Fruit fly (Drosophila melanogaster) whole organism, embryonic: Measurements from ENCODE around the gene CG7011.

Experiments
- Blimp-1 ChIP-seq: fragments of 200-800 bp; sonication (Bioruptor generic); optimal IDR thresholded peaks from 3 replicates; lab custom pipeline; 2018; ENCODE audit warnings: missing biosample characterization, missing genetic modification characterization, mild to moderate bottlenecking, moderate library complexity, missing genetic modification reagents
- C15 ChIP-seq: fragments of 200-800 bp; sonication (Bioruptor generic); IDR thresholded peaks from 3 replicates; pipeline ENCODE4 v1.3.6; 2022; ENCODE audit warnings: missing biosample characterization, missing genetic modification characterization
- CG10366 ChIP-seq: fragments of 200-800 bp; sonication (Bioruptor generic); IDR thresholded peaks from 2 replicates; pipeline ENCODE4 v1.3.6; 2022; ENCODE audit warnings: missing biosample characterization, missing genetic modification characterization
- CG13424 ChIP-seq: fragments of 200-800 bp; sonication (Bioruptor generic); optimal IDR thresholded peaks from 2 replicates; lab custom pipeline; 2019; ENCODE audit warnings: missing biosample characterization, mild to moderate bottlenecking, missing genetic modification characterization, moderate library complexity
- CG13624 ChIP-seq: fragments of 200-800 bp; sonication (Bioruptor generic); optimal IDR thresholded peaks from 2 replicates; lab custom pipeline; 2016; ENCODE audit warnings: missing biosample characterization, missing genetic modification characterization
- CG14965 ChIP-seq: fragments of 200-800 bp; sonication (Bioruptor generic); optimal IDR thresholded peaks from 2 replicates; lab custom pipeline; 2016; ENCODE audit warnings: missing biosample characterization, missing genetic modification characterization, borderline replicate concordance
- CG1602 ChIP-seq: fragments of 200-800 bp; sonication (Bioruptor generic); optimal IDR thresholded peaks from 3 replicates; lab custom pipeline; 2016; ENCODE audit warnings: missing biosample characterization, missing genetic modification characterization
- CG16863 ChIP-seq: fragments of 200-800 bp; sonication (Bioruptor generic); optimal IDR thresholded peaks from 3 replicates; lab custom pipeline; 2016; ENCODE audit warnings: missing biosample characterization, missing genetic modification characterization
- CG17802 ChIP-seq: fragments of 200-800 bp; sonication (Bioruptor generic); optimal IDR thresholded peaks from 2 replicates; lab custom pipeline; 2018; ENCODE audit warnings: missing biosample characterization, mild to moderate bottlenecking, missing genetic modification characterization, moderate library complexity
- CG18476 ChIP-seq: fragments of 200-800 bp; sonication (Bioruptor generic); optimal IDR thresholded peaks from 2 replicates; lab custom pipeline; 2016; ENCODE audit warnings: missing biosample characterization, mild to moderate bottlenecking, missing genetic modification characterization
- CG2129 ChIP-seq: fragments of 200-800 bp; sonication (Bioruptor generic); IDR thresholded peaks from 2 replicates; pipeline ENCODE4 v1.3.6; 2022; ENCODE audit warnings: missing biosample characterization, missing genetic modification characterization; ENCODE audit not compliant: partially characterized antibody
- CG31365 ChIP-seq: fragments of 200-800 bp; sonication (Bioruptor generic); optimal IDR thresholded peaks from 2 replicates; lab custom pipeline; 2018; ENCODE audit warnings: missing biosample characterization, mild to moderate bottlenecking, missing genetic modification characterization
- CG4617 ChIP-seq: fragments of 200-800 bp; sonication (Bioruptor generic); optimal IDR thresholded peaks from 3 replicates; lab custom pipeline; 2016; ENCODE audit warnings: missing biosample characterization, missing genetic modification characterization, borderline replicate concordance
- CG4854 ChIP-seq: fragments of 200-800 bp; sonication (Bioruptor generic); optimal IDR thresholded peaks from 2 replicates; lab custom pipeline; 2016; ENCODE audit warnings: missing biosample characterization, missing genetic modification characterization, inconsistent platforms
- CG5953 ChIP-seq: fragments of 200-800 bp; sonication (Bioruptor generic); IDR thresholded peaks from 2 replicates; pipeline ENCODE4 v1.3.6; 2022; ENCODE audit warnings: missing biosample characterization, missing genetic modification characterization
- CG6854 ChIP-seq: fragments of 200-800 bp; sonication (Bioruptor generic); optimal IDR thresholded peaks from 3 replicates; lab custom pipeline; 2017; ENCODE audit warnings: missing biosample characterization, mild to moderate bottlenecking, missing genetic modification characterization
- D19A ChIP-seq: fragments of 200-800 bp; optimal IDR thresholded peaks from 3 replicates; lab custom pipeline; 2019; ENCODE audit warnings: missing biosample characterization, mild to moderate bottlenecking, missing genetic modification characterization, moderate library complexity
- Dek ChIP-seq: fragments of 200-800 bp; sonication (Bioruptor generic); optimal IDR thresholded peaks from 3 replicates; lab custom pipeline; 2019; ENCODE audit warnings: missing biosample characterization, mild to moderate bottlenecking, missing genetic modification characterization, moderate library complexity
- H2.0 ChIP-seq: fragments of 200-800 bp; sonication (Bioruptor generic); IDR thresholded peaks from 2 replicates; pipeline ENCODE4 v1.3.6; 2022; ENCODE audit warnings: missing biosample characterization, missing genetic modification characterization
- Lhr ChIP-seq: fragments of 200-800 bp; sonication (Bioruptor generic); optimal IDR thresholded peaks from 3 replicates; lab custom pipeline; 2017; ENCODE audit warnings: mild to moderate bottlenecking, missing biosample characterization, missing genetic modification reagents, missing genetic modification characterization
- Mes4 ChIP-seq: fragments of 200-800 bp; sonication (Bioruptor generic); optimal IDR thresholded peaks from 2 replicates; lab custom pipeline; 2016; ENCODE audit warnings: missing biosample characterization, missing genetic modification characterization
- Myb ChIP-seq: fragments of 200-800 bp; sonication (Bioruptor generic); optimal IDR thresholded peaks from 2 replicates; lab custom pipeline; 2016; ENCODE audit warnings: missing biosample characterization, missing genetic modification characterization
- NC2α ChIP-seq: fragments of 200-800 bp; sonication (Bioruptor generic); optimal IDR thresholded peaks from 2 replicates; lab custom pipeline; 2016; ENCODE audit warnings: missing biosample characterization, missing genetic modification characterization
- Nf-YA ChIP-seq: fragments of 200-800 bp; sonication (Bioruptor generic); IDR thresholded peaks from 2 replicates; pipeline ENCODE4 v1.3.6; 2022; ENCODE audit warnings: missing biosample characterization, missing genetic modification characterization
- Nf-YB ChIP-seq: fragments of 200-800 bp; sonication (Bioruptor generic); optimal IDR thresholded peaks from 3 replicates; lab custom pipeline; 2019; ENCODE audit warnings: missing biosample characterization, mild to moderate bottlenecking, missing genetic modification characterization, moderate library complexity
- Ravus ChIP-seq: fragments of 200-800 bp; sonication (Bioruptor generic); IDR thresholded peaks from 2 replicates; pipeline ENCODE4 v1.3.6; 2022; ENCODE audit warnings: missing biosample characterization, missing genetic modification characterization
- Rx ChIP-seq: fragments of 200-800 bp; sonication (Bioruptor generic); IDR thresholded peaks from 2 replicates; pipeline ENCODE4 v1.3.6; 2022; ENCODE audit warnings: missing biosample characterization, missing genetic modification characterization
- Spps ChIP-seq: fragments of 200-800 bp; sonication (Bioruptor generic); optimal IDR thresholded peaks from 2 replicates; lab custom pipeline; 2018; ENCODE audit warnings: missing biosample characterization, mild to moderate bottlenecking, missing genetic modification characterization
- Xrp1 ChIP-seq: fragments of 200-800 bp; sonication (Bioruptor generic); IDR thresholded peaks from 2 replicates; pipeline ENCODE4 v1.3.6; 2022; ENCODE audit warnings: missing biosample characterization, missing genetic modification characterization
- btn ChIP-seq: fragments of 200-800 bp; sonication (Bioruptor generic); optimal IDR thresholded peaks from 2 replicates; lab custom pipeline; 2016; ENCODE audit warnings: missing biosample characterization, missing genetic modification characterization
- cad ChIP-seq: fragments of >200 bp; optimal IDR thresholded peaks from 2 replicates; lab custom pipeline; 2017; ENCODE audit warnings: missing biosample characterization, missing genetic modification characterization
- chif ChIP-seq, 2 experiments: fragments of 200-800 bp; sonication (Bioruptor generic); optimal IDR thresholded peaks; 3 replicates each; lab custom pipeline; 2016; ENCODE audit warnings: missing biosample characterization in 2 of 2, missing genetic modification characterization in 2 of 2
- dimm ChIP-seq: fragments of 200-800 bp; sonication (Bioruptor generic); IDR thresholded peaks from 2 replicates; pipeline ENCODE4 v1.3.6; 2022; ENCODE audit warnings: missing biosample characterization, missing genetic modification characterization
- fd96Cb ChIP-seq: fragments of 200-800 bp; sonication (Bioruptor generic); optimal IDR thresholded peaks from 2 replicates; lab custom pipeline; 2018; ENCODE audit warnings: missing biosample characterization, mild to moderate bottlenecking, missing genetic modification characterization, moderate library complexity
- ftz-f1 ChIP-seq: fragments of 200-800 bp; sonication (Bioruptor generic); optimal IDR thresholded peaks from 2 replicates; lab custom pipeline; 2016; ENCODE audit warnings: missing biosample characterization, missing genetic modification characterization
- gt ChIP-seq: fragments of 200-800 bp; sonication (Bioruptor generic); IDR thresholded peaks from 2 replicates; pipeline ENCODE4 v1.3.6; 2022; ENCODE audit warnings: missing biosample characterization, missing genetic modification characterization
- knrl ChIP-seq: fragments of 200-800 bp; sonication (Bioruptor generic); IDR thresholded peaks from 3 replicates; pipeline ENCODE4 v1.3.6; 2022; ENCODE audit warnings: missing biosample characterization, missing genetic modification characterization; ENCODE audit not compliant: partially characterized antibody
- nom ChIP-seq: fragments of 200-800 bp; sonication (Bioruptor generic); optimal IDR thresholded peaks from 2 replicates; lab custom pipeline; 2017; ENCODE audit warnings: missing biosample characterization, missing genetic modification characterization, mild to moderate bottlenecking, moderate library complexity, missing genetic modification reagents
- otp ChIP-seq: fragments of 200-800 bp; sonication (Bioruptor generic); IDR thresholded peaks from 3 replicates; pipeline ENCODE4, ENCODE4 v1.3.6; 2022; ENCODE audit warnings: missing biosample characterization, missing genetic modification characterization
- phol ChIP-seq: fragments of 200-800 bp; sonication (Bioruptor generic); optimal IDR thresholded peaks from 3 replicates; lab custom pipeline; 2018; ENCODE audit warnings: missing biosample characterization, mild to moderate bottlenecking, missing genetic modification characterization, moderate library complexity
- prd ChIP-seq, 3 experiments: fragments of >200 bp in 2 of 3; fragments of 200-800 bp in 1 of 3; sonication (Bioruptor generic) in 1 of 3; optimal IDR thresholded peaks in 2 of 3; IDR thresholded peaks in 1 of 3; 2 replicates in 2 of 3; 3 replicates in 1 of 3; pipeline versions ENCODE4 v1.3.6 to Lab custom; 2017 to 2022; ENCODE audit warnings: missing biosample characterization in 1 of 3, missing genetic modification characterization in 1 of 3
- pum ChIP-seq: fragments of 200-800 bp; sonication (Bioruptor generic); optimal IDR thresholded peaks from 2 replicates; lab custom pipeline; 2016; ENCODE audit warnings: missing biosample characterization, missing genetic modification characterization
- ro ChIP-seq: fragments of 200-800 bp; sonication (Bioruptor generic); IDR thresholded peaks from 2 replicates; pipeline ENCODE4 v1.3.6; 2022; ENCODE audit warnings: missing biosample characterization, missing genetic modification characterization
- slbo ChIP-seq: fragments of 200-800 bp; sonication (Bioruptor generic); IDR thresholded peaks from 2 replicates; pipeline ENCODE4 v1.3.6; 2022; ENCODE audit warnings: missing biosample characterization, missing genetic modification characterization
- slou ChIP-seq: fragments of 200-800 bp; sonication (Bioruptor generic); optimal IDR thresholded peaks from 3 replicates; lab custom pipeline; 2016; ENCODE audit warnings: missing biosample characterization, missing genetic modification characterization
- slp2 ChIP-seq: fragments of 200-800 bp; sonication (Bioruptor generic); optimal IDR thresholded peaks from 2 replicates; lab custom pipeline; 2016; ENCODE audit warnings: missing biosample characterization, missing genetic modification characterization
- stc ChIP-seq: fragments of 200-800 bp; sonication (Bioruptor generic); IDR thresholded peaks from 2 replicates; pipeline ENCODE4 v1.3.6; 2022; ENCODE audit warnings: missing biosample characterization, missing genetic modification characterization
- tgo ChIP-seq: fragments of 200-800 bp; sonication (Bioruptor generic); IDR thresholded peaks from 3 replicates; pipeline ENCODE4 v1.3.6; 2022; ENCODE audit warnings: missing biosample characterization, missing genetic modification characterization
- zf30C ChIP-seq: fragments of 200-800 bp; sonication (Bioruptor generic); optimal IDR thresholded peaks from 3 replicates; lab custom pipeline; 2018; ENCODE audit warnings: missing biosample characterization, mild to moderate bottlenecking, missing genetic modification characterization

CG7011 gene

dm6 chr3L:15143638-15144600 lies 19.5 kb downstream of the CG7011 start, which contains the start of the genes CG32147 and Pex3 (continued):
- TF ChIP-seq gt: no peak
- TF ChIP-seq dimm (GFP tag; lab: Robert Waterston, UW): no peak
- no peak for TF ChIP-seq tgo (GFP tag; lab: Robert Waterston, UW)
- TF ChIP-seq Nf-YB (GFP tag; lab: Kevin White, UChicago): peak; percentile 17
- TF ChIP-seq fd96Cb (tag; lab: Kevin White, UChicago): no peak
- no peak for TF ChIP-seq C15 (GFP tag; lab: Robert Waterston, UW)
- no peak for TF ChIP-seq Spps
- no peak for TF ChIP-seq CG14965 (GFP tag; lab: Kevin White, UChicago)
- TF ChIP-seq ro (GFP tag; lab: Robert Waterston, UW): no peak
- TF ChIP-seq Dek (tag; lab: Kevin White, UChicago): peak; percentile 1
- no peak for TF ChIP-seq Ravus (GFP tag; lab: Robert Waterston, UW)
- no peak for TF ChIP-seq otp
- no peak for TF ChIP-seq zf30C (GFP tag; lab: Kevin White, UChicago)
- no peak for TF ChIP-seq slbo
- no peak for TF ChIP-seq pum
- TF ChIP-seq CG16863: no peak
- no peak for TF ChIP-seq Blimp-1 (GFP tag; lab: Kevin White, UChicago)
- TF ChIP-seq slou: no peak
- TF ChIP-seq ftz-f1 (GFP tag; lab: Kevin White, UChicago): no peak
- TF ChIP-seq CG10366 (GFP tag; lab: Robert Waterston, UW): no peak
- no peak for TF ChIP-seq CG4854
- peak; percentile 17 for TF ChIP-seq nom (GFP tag; lab: Kevin White, UChicago)
- TF ChIP-seq btn: no peak
- no peak for TF ChIP-seq CG31365
- TF ChIP-seq NC2α (GFP tag; lab: Kevin White, UChicago): no peak
- no peak for TF ChIP-seq CG17802 (tag; lab: Kevin White, UChicago)
- no peak for TF ChIP-seq stc (GFP tag; lab: Robert Waterston, UW)
- TF ChIP-seq H2.0 (GFP tag; lab: Robert Waterston, UW): no peak
- peak; percentile 39 for TF ChIP-seq D19A
- no peak for TF ChIP-seq prd (optimal IDR thresholded peaks at IDR 0.05; lab: Kevin White, UChicago)
- no peak for TF ChIP-seq prd (GFP tag; IDR thresholded peaks at IDR 0.05; lab: Robert Waterston, UW)
- TF ChIP-seq CG18476: no peak
- TF ChIP-seq knrl (GFP tag; lab: Robert Waterston, UW): no peak
- TF ChIP-seq slp2 (GFP tag; lab: Kevin White, UChicago): no peak
- TF ChIP-seq CG13624: peak; percentile 10
- no peak for TF ChIP-seq Nf-YA (GFP tag; lab: Robert Waterston, UW)
- no peak for TF ChIP-seq cad (GFP tag; lab: Kevin White, UChicago)
- peak; percentile 19 for TF ChIP-seq Myb (GFP tag; lab: Kevin White, UChicago)
- TF ChIP-seq Mes4 (GFP tag; lab: Kevin White, UChicago): no peak
- TF ChIP-seq CG2129 (GFP tag; lab: Robert Waterston, UW): no peak
- TF ChIP-seq CG4617 (GFP tag; lab: Kevin White, UChicago): peak; percentile 49
- TF ChIP-seq Lhr: peak; percentile 56
- TF ChIP-seq phol (tag; lab: Kevin White, UChicago): peak; percentile 63
- no peak for TF ChIP-seq Rx (GFP tag; lab: Robert Waterston, UW)
- TF ChIP-seq chif (GFP tag; optimal IDR thresholded peaks at IDR 0.05; lab: Kevin White, UChicago): no peak
- no peak for TF ChIP-seq CG13424
- no peak for TF ChIP-seq CG1602 (GFP tag; lab: Kevin White, UChicago)
- TF ChIP-seq CG5953 (GFP tag; lab: Robert Waterston, UW): no peak
- TF ChIP-seq Xrp1 (GFP tag; lab: Robert Waterston, UW): no peak
- no peak for TF ChIP-seq CG6854 (GFP tag; lab: Kevin White, UChicago)
